Fruit fly (Drosophila melanogaster): Measurements from ENCODE around the gene CG34112.

Gene CG34112

dm6 chr3R:4428585-4429464 is 34.8 kb upstream of the CG34112 start, which contains the start of gene srl (continued):
- no peak for TF ChIP-seq CG17361 (GFP tag; IDR thresholded peaks at IDR 0.05)
- TF ChIP-seq HLHmδ (GFP tag; optimal IDR thresholded peaks at IDR 0.05): peak; percentile 60
- TF ChIP-seq Dbx (GFP tag; IDR thresholded peaks at IDR 0.05): peak; percentile 32; the same call in 2 of the 3 replicates
- TF ChIP-seq CG7839 (tag; optimal IDR thresholded peaks at IDR 0.05): no peak
- TF ChIP-seq CrebB (tag; optimal IDR thresholded peaks at IDR 0.05): peak; percentile 47
- TF ChIP-seq chinmo (GFP tag; IDR thresholded peaks at IDR 0.05; ENCODE audit: partially characterized antibody): 0 out of 4 replicates have a peak, but pooled peaks have one; percentile 61
- no peak for TF ChIP-seq ewg (GFP tag; optimal IDR thresholded peaks at IDR 0.05)
- TF ChIP-seq zen2 (GFP tag; IDR thresholded peaks at IDR 0.05; ENCODE audit: partially characterized antibody): 0 out of 3 replicates have a peak, but pooled peaks have one; percentile 49
- TF ChIP-seq CG5953 (GFP tag; IDR thresholded peaks at IDR 0.05): no peak
- TF ChIP-seq pzg (GFP tag; optimal IDR thresholded peaks at IDR 0.05): peak; percentile 95
- peak; percentile 17 for TF ChIP-seq kah (GFP tag; optimal IDR thresholded peaks at IDR 0.05)
- TF ChIP-seq row (GFP tag; IDR thresholded peaks at IDR 0.05): peak; percentile 13; the same call in 1 of the 3 replicates
- peak; percentile 78 for TF ChIP-seq Dp (GFP tag; optimal IDR thresholded peaks at IDR 0.05)
- peak; percentile 14 for TF ChIP-seq CHES-1-like (GFP tag; optimal IDR thresholded peaks at IDR 0.05)
- peak; percentile 44 for TF ChIP-seq CG12769 (tag; optimal IDR thresholded peaks at IDR 0.05)
- TF ChIP-seq gcm2 (GFP tag; optimal IDR thresholded peaks at IDR 0.05): no peak
- TF ChIP-seq vnd (GFP tag; IDR thresholded peaks at IDR 0.05; ENCODE audit: partially characterized antibody): 0 out of 3 replicates have a peak, but pooled peaks have one; percentile 19
- TF ChIP-seq abd-A (tag; optimal IDR thresholded peaks at IDR 0.05): no peak
- 0 out of 3 replicates have a peak, but pooled peaks have one; percentile 19 for TF ChIP-seq CG16813 (GFP tag; IDR thresholded peaks at IDR 0.05; ENCODE audit: partially characterized antibody)
- TF ChIP-seq Myb (GFP tag; optimal IDR thresholded peaks at IDR 0.05): peak; percentile 23
- peak; percentile 83 for TF ChIP-seq E2f2 (GFP tag; IDR thresholded peaks at IDR 0.05)

DNA sequence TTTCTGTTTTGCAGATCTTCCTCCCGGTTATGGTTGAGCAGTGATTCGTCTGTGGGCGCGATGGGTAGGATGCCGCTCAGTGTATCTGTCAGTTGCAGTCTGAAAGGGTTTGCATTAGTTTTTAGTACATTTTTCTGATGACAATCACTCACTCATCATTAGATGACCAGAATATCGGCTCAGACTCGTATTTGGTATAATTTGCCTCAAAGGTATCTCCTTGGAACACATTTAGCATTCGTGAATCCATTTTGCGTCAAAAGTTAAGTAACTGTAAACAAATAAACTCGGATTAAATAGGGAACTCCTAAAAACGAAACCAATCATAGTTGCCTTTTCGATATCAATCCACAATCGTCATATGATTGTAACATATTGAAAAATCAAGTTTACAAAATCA is 32.7 kb upstream of the CG34112 start, which contains the start of gene CG31525:
TSS of gene CG31525 (plus strand) at position 301 of the 400 bp plus-strand sequence.
- no peak for TF ChIP-seq Sry-δ (GFP tag; optimal IDR thresholded peaks at IDR 0.05)
- no peak for TF ChIP-seq Neu2 (GFP tag; optimal IDR thresholded peaks at IDR 0.05; ENCODE audit: borderline replicate concordance)
- no peak for TF ChIP-seq Elba2 (GFP tag; optimal IDR thresholded peaks at IDR 0.05)

- TF ChIP-seq CG1233 (GFP tag; optimal IDR thresholded peaks at IDR 0.05) (no peak), tup (GFP tag; optimal IDR thresholded peaks at IDR 0.05) (no peak), Sry-β (GFP tag; optimal IDR thresholded peaks at IDR 0.05) (no peak), pita (GFP tag; optimal IDR thresholded peaks at IDR 0.05) (no peak), peb (GFP tag; IDR thresholded peaks at IDR 0.05) (no peak), Gsc (GFP tag; IDR thresholded peaks at IDR 0.05) (no peak), fru (optimal IDR thresholded peaks at IDR 0.05) (no peak), Trl (optimal IDR thresholded peaks at IDR 0.05) (peak; percentile 26 to 38), Trl (GFP tag; optimal IDR thresholded peaks at IDR 0.05) (no peak), CG32767 (GFP tag; IDR thresholded peaks at IDR 0.05) (no peak), CG13894 (tag; optimal IDR thresholded peaks at IDR 0.05) (peak; percentile 45), CG14441 (GFP tag; IDR thresholded peaks at IDR 0.05) (no peak), CG5953 (GFP tag; IDR thresholded peaks at IDR 0.05) (0 out of 2 replicates have a peak, but pooled peaks have one; percentile 9), CG3281 (GFP tag; optimal IDR thresholded peaks at IDR 0.05) (no peak), NK7.1 (GFP tag; optimal IDR thresholded peaks at IDR 0.05) (no peak), psq (GFP tag; optimal IDR thresholded peaks at IDR 0.05) (no peak), CG9437 (GFP tag; optimal IDR thresholded peaks at IDR 0.05) (no peak), tap (tag; optimal IDR thresholded peaks at IDR 0.05) (no peak), CG2875 (GFP tag; optimal IDR thresholded peaks at IDR 0.05) (no peak), CG18011 (GFP tag; optimal IDR thresholded peaks at IDR 0.05) (no peak), CG16813 (GFP tag; IDR thresholded peaks at IDR 0.05; ENCODE audit: partially characterized antibody) (no peak), cg (GFP tag; optimal IDR thresholded peaks at IDR 0.05) (peak; percentile 27), Atf3 (GFP tag; optimal IDR thresholded peaks at IDR 0.05) (no peak), ewg (GFP tag; optimal IDR thresholded peaks at IDR 0.05) (peak; percentile 93), Lim3 (GFP tag; IDR thresholded peaks at IDR 0.05) (no peak)
Observed at dm6 chr3R:4419482-4419881, 25.4 kb upstream of the CG34112 start, which contains the start of gene CG32944. TSS of gene CG32944 (minus strand) at chr3R:4419578.
